Fruit fly (Drosophila melanogaster) whole organism, embryonic: ENCODE results near the gene CG4020.

Experiments
- ATbp ChIP-seq: fragments of 200-800 bp; sonication (Bioruptor generic); optimal IDR thresholded peaks from 2 replicates; lab custom pipeline; 2017; ENCODE audit warnings: missing biosample characterization, mild to moderate bottlenecking, missing genetic modification characterization, missing genetic modification reagents
- CG10209 ChIP-seq: fragments of 200-800 bp; sonication (Bioruptor generic); optimal IDR thresholded peaks from 3 replicates; lab custom pipeline; 2017; ENCODE audit warnings: missing biosample characterization, mild to moderate bottlenecking, missing genetic modification characterization, missing genetic modification reagents
- CG10267 ChIP-seq: fragments of 200-800 bp; sonication (Bioruptor generic); optimal IDR thresholded peaks from 2 replicates; lab custom pipeline; 2018; ENCODE audit warnings: missing biosample characterization, mild to moderate bottlenecking, missing genetic modification characterization, moderate library complexity
- CG12299 ChIP-seq: fragments of 200-800 bp; sonication (Bioruptor generic); optimal IDR thresholded peaks from 2 replicates; lab custom pipeline; 2018; ENCODE audit warnings: missing biosample characterization, mild to moderate bottlenecking, missing genetic modification characterization
- CG14710 ChIP-seq: fragments of 200-800 bp; sonication (Bioruptor generic); optimal IDR thresholded peaks from 3 replicates; lab custom pipeline; 2019; ENCODE audit warnings: missing biosample characterization, mild to moderate bottlenecking, missing genetic modification characterization, moderate library complexity
- CG14860 ChIP-seq: fragments of 200-800 bp; sonication (Bioruptor generic); IDR thresholded peaks from 3 replicates; pipeline ENCODE4 v1.3.6; 2022; ENCODE audit warnings: missing biosample characterization, missing genetic modification characterization; ENCODE audit not compliant: partially characterized antibody
- CG15269 ChIP-seq: fragments of 200-800 bp; sonication (Bioruptor generic); optimal IDR thresholded peaks from 2 replicates; lab custom pipeline; 2018; ENCODE audit warnings: missing biosample characterization, mild to moderate bottlenecking, missing genetic modification characterization, moderate library complexity
- CG1529 ChIP-seq: fragments of 200-800 bp; sonication (Bioruptor generic); optimal IDR thresholded peaks from 3 replicates; lab custom pipeline; 2018; ENCODE audit warnings: missing biosample characterization, missing genetic modification characterization
- CG15479 ChIP-seq: fragments of 200-800 bp; sonication (Bioruptor generic); optimal IDR thresholded peaks from 3 replicates; lab custom pipeline; 2019; ENCODE audit warnings: missing biosample characterization, mild to moderate bottlenecking, missing genetic modification characterization, moderate library complexity
- CG15514 ChIP-seq: fragments of 200-800 bp; sonication (Bioruptor generic); optimal IDR thresholded peaks from 3 replicates; lab custom pipeline; 2017; ENCODE audit warnings: missing biosample characterization, missing genetic modification characterization, mild to moderate bottlenecking, moderate library complexity, missing genetic modification reagents
- CG15601 ChIP-seq: fragments of 200-800 bp; sonication (Bioruptor generic); optimal IDR thresholded peaks from 3 replicates; lab custom pipeline; 2019; ENCODE audit warnings: missing biosample characterization, mild to moderate bottlenecking, missing genetic modification characterization, moderate library complexity
- CG17359 ChIP-seq: fragments of 200-800 bp; sonication (Bioruptor generic); optimal IDR thresholded peaks from 3 replicates; lab custom pipeline; 2018; ENCODE audit warnings: missing biosample characterization, mild to moderate bottlenecking, missing genetic modification characterization, moderate library complexity
- CG2678 ChIP-seq: fragments of 200-800 bp; sonication (Bioruptor generic); optimal IDR thresholded peaks from 3 replicates; lab custom pipeline; 2019; ENCODE audit warnings: missing biosample characterization, mild to moderate bottlenecking, missing genetic modification characterization, moderate library complexity
- CG2712 ChIP-seq: fragments of 200-800 bp; optimal IDR thresholded peaks from 3 replicates; lab custom pipeline; 2019; ENCODE audit warnings: missing biosample characterization, mild to moderate bottlenecking, missing genetic modification characterization, moderate library complexity
- CG33557 ChIP-seq: fragments of 200-800 bp; sonication (Bioruptor generic); optimal IDR thresholded peaks from 2 replicates; lab custom pipeline; 2019; ENCODE audit warnings: missing biosample characterization, mild to moderate bottlenecking, missing genetic modification characterization, moderate library complexity
- CG4820 ChIP-seq: fragments of 200-800 bp; sonication (Bioruptor generic); optimal IDR thresholded peaks from 3 replicates; lab custom pipeline; 2016; ENCODE audit warnings: missing biosample characterization, missing genetic modification characterization
- CG6254 ChIP-seq: fragments of 200-800 bp; sonication (Bioruptor generic); optimal IDR thresholded peaks from 3 replicates; lab custom pipeline; 2017; ENCODE audit warnings: mild to moderate bottlenecking, missing biosample characterization, missing genetic modification reagents, missing genetic modification characterization
- CG6765 ChIP-seq: fragments of 200-800 bp; sonication (Bioruptor generic); optimal IDR thresholded peaks from 3 replicates; lab custom pipeline; 2017; ENCODE audit warnings: missing biosample characterization, mild to moderate bottlenecking, missing genetic modification characterization
- CG6854 ChIP-seq: fragments of 200-800 bp; sonication (Bioruptor generic); optimal IDR thresholded peaks from 3 replicates; lab custom pipeline; 2017; ENCODE audit warnings: missing biosample characterization, mild to moderate bottlenecking, missing genetic modification characterization
- CG7786 ChIP-seq: fragments of 200-800 bp; sonication (Bioruptor generic); optimal IDR thresholded peaks from 2 replicates; lab custom pipeline; 2016; ENCODE audit warnings: missing biosample characterization, missing genetic modification characterization
- CG9215 ChIP-seq: fragments of 200-800 bp; sonication (Bioruptor generic); IDR thresholded peaks from 2 replicates; pipeline ENCODE4 v1.3.6; 2022; ENCODE audit warnings: missing biosample characterization, missing genetic modification characterization
- CG9437 ChIP-seq: fragments of 200-800 bp; sonication (Bioruptor generic); optimal IDR thresholded peaks from 2 replicates; lab custom pipeline; 2018; ENCODE audit warnings: missing biosample characterization, mild to moderate bottlenecking, missing genetic modification characterization
- Camta ChIP-seq: fragments of 200-800 bp; sonication (Bioruptor generic); optimal IDR thresholded peaks from 2 replicates; lab custom pipeline; 2016; ENCODE audit warnings: missing biosample characterization, missing genetic modification characterization
- CoRest ChIP-seq: fragments of 200-800 bp; sonication (Bioruptor generic); optimal IDR thresholded peaks from 3 replicates; lab custom pipeline; 2018; ENCODE audit warnings: missing biosample characterization, mild to moderate bottlenecking, missing genetic modification characterization, moderate library complexity
- Dbx ChIP-seq: fragments of 200-800 bp; sonication (Bioruptor generic); IDR thresholded peaks from 3 replicates; pipeline ENCODE4 v1.3.6; 2022; ENCODE audit warnings: missing biosample characterization, missing genetic modification characterization
- Ets65A ChIP-seq: fragments of 200-800 bp; sonication (Bioruptor generic); peaks from one replicate; lab custom pipeline; 2016; ENCODE audit warnings: missing biosample characterization, missing genetic modification characterization
- HmgZ ChIP-seq: fragments of 200-800 bp; sonication (Bioruptor generic); optimal IDR thresholded peaks from 2 replicates; lab custom pipeline; 2018; ENCODE audit warnings: missing biosample characterization, mild to moderate bottlenecking, missing genetic modification characterization
- Nf-YA ChIP-seq: fragments of 200-800 bp; sonication (Bioruptor generic); IDR thresholded peaks from 2 replicates; pipeline ENCODE4 v1.3.6; 2022; ENCODE audit warnings: missing biosample characterization, missing genetic modification characterization
- Nf-YB ChIP-seq: fragments of 200-800 bp; sonication (Bioruptor generic); optimal IDR thresholded peaks from 3 replicates; lab custom pipeline; 2019; ENCODE audit warnings: missing biosample characterization, mild to moderate bottlenecking, missing genetic modification characterization, moderate library complexity
- PHDP ChIP-seq: fragments of 200-800 bp; sonication (Bioruptor generic); optimal IDR thresholded peaks from 3 replicates; lab custom pipeline; 2018; ENCODE audit warnings: missing biosample characterization, mild to moderate bottlenecking, missing genetic modification characterization, moderate library complexity
- Trl ChIP-seq, 3 experiments: fragments of >200 bp in 2 of 3; fragments of 200-800 bp in 1 of 3; sonication (Bioruptor generic) in 1 of 3; optimal IDR thresholded peaks; 2 replicates in 1 of 3; 3 replicates in 2 of 3; lab custom pipeline; 2016 to 2017; ENCODE audit warnings: missing biosample characterization in 1 of 3, missing genetic modification characterization in 1 of 3
- Xbp1 ChIP-seq: fragments of 200-800 bp; sonication (Bioruptor generic); optimal IDR thresholded peaks from 3 replicates; lab custom pipeline; 2016; ENCODE audit warnings: missing biosample characterization, mild to moderate bottlenecking, missing genetic modification characterization
- Xrp1 ChIP-seq: fragments of 200-800 bp; sonication (Bioruptor generic); IDR thresholded peaks from 2 replicates; pipeline ENCODE4 v1.3.6; 2022; ENCODE audit warnings: missing biosample characterization, missing genetic modification characterization
- ara ChIP-seq: fragments of 200-800 bp; sonication (Bioruptor generic); IDR thresholded peaks from 2 replicates; pipeline ENCODE4 v1.3.6; 2022; ENCODE audit warnings: missing biosample characterization, missing genetic modification characterization
- crp ChIP-seq, 2 experiments: fragments of 200-800 bp; sonication (Bioruptor generic); optimal IDR thresholded peaks; 2 replicates in 1 of 2; 3 replicates in 1 of 2; lab custom pipeline; 2017; ENCODE audit warnings: missing biosample characterization in 2 of 2, missing genetic modification characterization in 2 of 2, mild to moderate bottlenecking in 1 of 2, moderate library complexity in 1 of 2
- dmrt99B ChIP-seq: fragments of 200-800 bp; sonication (Bioruptor generic); optimal IDR thresholded peaks from 2 replicates; lab custom pipeline; 2018; ENCODE audit warnings: missing biosample characterization, mild to moderate bottlenecking, missing genetic modification characterization, moderate library complexity
- her ChIP-seq: fragments of 200-800 bp; sonication (Bioruptor generic); optimal IDR thresholded peaks from 2 replicates; lab custom pipeline; 2016; ENCODE audit warnings: missing biosample characterization, missing genetic modification characterization
- inv ChIP-seq: fragments of 200-800 bp; sonication (Bioruptor generic); IDR thresholded peaks from 2 replicates; pipeline ENCODE4 v1.3.6; 2022; ENCODE audit warnings: missing biosample characterization, missing genetic modification characterization; ENCODE audit not compliant: partially characterized antibody
- maf-S ChIP-seq: fragments of 200-800 bp; sonication (Bioruptor generic); optimal IDR thresholded peaks from 2 replicates; lab custom pipeline; 2016; ENCODE audit warnings: missing biosample characterization, missing genetic modification characterization
- mam ChIP-seq: fragments of 200-800 bp; sonication (Bioruptor generic); optimal IDR thresholded peaks from 3 replicates; lab custom pipeline; 2016; ENCODE audit warnings: missing biosample characterization, missing genetic modification characterization
- peb ChIP-seq: fragments of 200-800 bp; sonication (Bioruptor generic); IDR thresholded peaks from 2 replicates; pipeline ENCODE4 v1.3.6; 2022; ENCODE audit warnings: missing biosample characterization, missing genetic modification characterization
- pfk ChIP-seq: fragments of 200-800 bp; sonication (Bioruptor generic); optimal IDR thresholded peaks from 2 replicates; lab custom pipeline; 2018; ENCODE audit warnings: missing biosample characterization, mild to moderate bottlenecking, missing genetic modification characterization, moderate library complexity
- slp2 ChIP-seq: fragments of 200-800 bp; sonication (Bioruptor generic); optimal IDR thresholded peaks from 2 replicates; lab custom pipeline; 2016; ENCODE audit warnings: missing biosample characterization, missing genetic modification characterization
- sqz ChIP-seq: fragments of 200-800 bp; sonication (Bioruptor generic); optimal IDR thresholded peaks from 3 replicates; lab custom pipeline; 2018; ENCODE audit warnings: missing biosample characterization, mild to moderate bottlenecking, missing genetic modification characterization
- stwl ChIP-seq: fragments of 200-800 bp; sonication (Bioruptor generic); optimal IDR thresholded peaks from 3 replicates; lab custom pipeline; 2018; ENCODE audit warnings: missing biosample characterization, mild to moderate bottlenecking, missing genetic modification characterization, moderate library complexity
- tx ChIP-seq: fragments of 200-800 bp; sonication (Bioruptor generic); optimal IDR thresholded peaks from 2 replicates; lab custom pipeline; 2016; ENCODE audit warnings: missing biosample characterization, missing genetic modification characterization
- unpg ChIP-seq: fragments of 200-800 bp; sonication (Bioruptor generic); optimal IDR thresholded peaks from 3 replicates; lab custom pipeline; 2018; ENCODE audit warnings: missing biosample characterization, mild to moderate bottlenecking, missing genetic modification characterization, moderate library complexity
- vnd ChIP-seq: fragments of 200-800 bp; sonication (Bioruptor generic); IDR thresholded peaks from 3 replicates; pipeline ENCODE4 v1.3.6; 2022; ENCODE audit warnings: missing biosample characterization, missing genetic modification characterization; ENCODE audit not compliant: partially characterized antibody
- zfh2 ChIP-seq: fragments of 200-800 bp; sonication (Bioruptor generic); optimal IDR thresholded peaks from 2 replicates; lab custom pipeline; 2016; ENCODE audit warnings: missing biosample characterization, missing genetic modification characterization

CG4020 gene

DNA sequence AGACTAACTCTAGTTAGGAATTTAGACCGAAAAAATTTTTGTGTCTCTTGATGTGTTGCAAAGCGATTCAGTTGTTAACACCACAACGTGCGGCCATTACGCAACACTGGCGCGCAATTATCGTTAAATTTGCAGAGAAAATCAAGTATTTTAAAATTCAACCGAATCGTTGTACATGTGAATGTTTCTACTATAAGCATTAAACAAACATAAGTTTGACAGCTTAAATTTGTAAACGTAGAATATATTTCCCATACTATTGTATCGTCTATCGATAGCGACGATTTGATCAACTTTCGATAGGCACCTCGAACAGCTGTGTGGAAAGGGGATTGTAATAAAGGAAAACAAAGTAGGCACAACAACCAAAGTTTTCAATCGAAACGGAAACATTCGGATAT lies 26.0 kb upstream of the CG4020 start, which contains the start of the genes Usp30 and CG16721 (continued):
- TF ChIP-seq CG9437 (GFP tag; lab: Kevin White, UChicago) (no peak), dmrt99B (tag; lab: Kevin White, UChicago) (no peak), CG15269 (tag; lab: Kevin White, UChicago) (peak; percentile 30), zfh2 (GFP tag; lab: Kevin White, UChicago) (peak; percentile 76), CG4820 (GFP tag; lab: Kevin White, UChicago) (no peak), CG17359 (peak; percentile 24), Trl (optimal IDR thresholded peaks at IDR 0.05; lab: Kevin White, UChicago) (no peak), Trl (GFP tag; optimal IDR thresholded peaks at IDR 0.05; lab: Kevin White, UChicago) (peak; percentile 51), Nf-YB (GFP tag; lab: Kevin White, UChicago) (peak; percentile 1), PHDP (tag; lab: Kevin White, UChicago) (peak; percentile 44), CG15479 (no peak), Xrp1 (GFP tag; lab: Robert Waterston, UW) (0 out of 2 replicates have a peak, but pooled peaks have one; percentile 32), CG12299 (peak; percentile 29), crp (GFP tag; optimal IDR thresholded peaks at IDR 0.05; lab: Kevin White, UChicago) (peak; percentile 42 to 88), maf-S (no peak), CG15601 (tag; lab: Kevin White, UChicago) (peak; percentile 14), stwl (peak; percentile 96), peb (no peak), HmgZ (peak; percentile 76), CG15514 (GFP tag; lab: Kevin White, UChicago) (peak; percentile 71), CG6765 (GFP tag; lab: Kevin White, UChicago) (peak; percentile 8), Camta (GFP tag; lab: Kevin White, UChicago) (peak; percentile 1), CG2678 (tag; lab: Kevin White, UChicago) (no peak), CG6254 (no peak), pfk (GFP tag; lab: Kevin White, UChicago) (no peak), ara (no peak), CG6854 (no peak), CG2712 (tag; lab: Kevin White, UChicago) (peak; percentile 52), ATbp (GFP tag; lab: Kevin White, UChicago) (no peak), CG14860 (GFP tag; lab: Robert Waterston, UW) (peak; percentile 66), CoRest (tag; lab: Kevin White, UChicago) (no peak), vnd (GFP tag; lab: Robert Waterston, UW) (peak; percentile 61; the same call in 2 of the 3 replicates), Ets65A (GFP tag; lab: Kevin White, UChicago) (peak; percentile 96), sqz (GFP tag; lab: Kevin White, UChicago) (no peak), Xbp1 (GFP tag; lab: Kevin White, UChicago) (peak; percentile 40), CG9215 (GFP tag; lab: Robert Waterston, UW) (no peak), Nf-YA (GFP tag; lab: Robert Waterston, UW) (no peak), tx (peak; percentile 37), CG14710 (tag; lab: Kevin White, UChicago) (peak; percentile 60), her (GFP tag; lab: Kevin White, UChicago) (peak; percentile 56), CG7786 (GFP tag; lab: Kevin White, UChicago) (peak; percentile 54), CG10267 (peak; percentile 97), CG33557 (GFP tag; lab: Kevin White, UChicago) (peak; percentile 21), unpg (GFP tag; lab: Kevin White, UChicago) (peak; percentile 43), slp2 (peak; percentile 14), CG1529 (GFP tag; lab: Kevin White, UChicago) (no peak), Dbx (peak; percentile 51; the same call in 2 of the 3 replicates), CG10209 (no peak), mam (GFP tag; lab: Kevin White, UChicago) (peak; percentile 72), inv (GFP tag; lab: Robert Waterston, UW) (peak; percentile 46)
